Worm (Caenorhabditis elegans): ENCODE data around the gene C08F8.2.

The C08F8.2 gene

ce11 chrIV:11110995-11111619 is 39.7 kb upstream of the C08F8.2 start, which contains the start of gene rps-5 (continued):
- peak; percentile 68 for TF ChIP-seq C16A3.4 (tag; optimal IDR thresholded peaks at IDR 0.05)
- no peak for TF ChIP-seq unc-98 (GFP tag; IDR thresholded peaks at IDR 0.05)
- TF ChIP-seq nhr-90 (tag; optimal IDR thresholded peaks at IDR 0.05; ENCODE audit: poor library complexity), result peak; percentile 35
- TF ChIP-seq fos-1 (tag; optimal IDR thresholded peaks at IDR 0.05), result peak; percentile 52
- TF ChIP-seq lin-14 (GFP tag; optimal IDR thresholded peaks at IDR 0.05), result peak; percentile 65
- peak; percentile 78 to 85 (median 84) for TF ChIP-seq dpl-1 (GFP tag; optimal IDR thresholded peaks at IDR 0.05)
- no peak for TF ChIP-seq aly-2 (tag; optimal IDR thresholded peaks at IDR 0.05)
- peak; percentile 58 for TF ChIP-seq isw-1 (GFP tag; IDR thresholded peaks at IDR 0.05)
- TF ChIP-seq nhr-76 (tag; optimal IDR thresholded peaks at IDR 0.05), result no peak
- no peak for TF ChIP-seq ceh-88 (GFP tag; IDR thresholded peaks at IDR 0.05)
- TF ChIP-seq fkh-8 (tag; optimal IDR thresholded peaks at IDR 0.05), result peak; percentile 21
- no peak for TF ChIP-seq ces-1 (GFP tag; optimal IDR thresholded peaks at IDR 0.05)
- TF ChIP-seq hlh-17 (GFP tag; optimal IDR thresholded peaks at IDR 0.05; ENCODE audit: borderline replicate concordance), result no peak
- TF ChIP-seq hpl-2 (GFP tag; optimal IDR thresholded peaks at IDR 0.05), result no peak
- TF ChIP-seq ama-1 (optimal IDR thresholded peaks at IDR 0.05), result no peak
- TF ChIP-seq fkh-10 (GFP tag; optimal IDR thresholded peaks at IDR 0.05), result no peak
- no peak for TF ChIP-seq ztf-4 (tag; optimal IDR thresholded peaks at IDR 0.05)
- peak; percentile 66 for TF ChIP-seq nhr-19 (GFP tag; conservative IDR thresholded peaks at IDR 0.05)
- TF ChIP-seq lin-39 (tag; optimal IDR thresholded peaks at IDR 0.05), result no peak
- TF ChIP-seq nhr-237 (tag; optimal IDR thresholded peaks at IDR 0.05), result no peak
- TF ChIP-seq sup-37 (GFP tag; optimal IDR thresholded peaks at IDR 0.05), result no peak
- peak; percentile 89 for TF ChIP-seq xbp-1 (tag; optimal IDR thresholded peaks at IDR 0.05)
- no peak for TF ChIP-seq sox-4 (tag; optimal IDR thresholded peaks at IDR 0.05)
- TF ChIP-seq egl-27 (tag; optimal IDR thresholded peaks at IDR 0.05), result no peak
- no peak for TF ChIP-seq nhr-12 (tag; optimal IDR thresholded peaks at IDR 0.05)
- no peak for TF ChIP-seq F16B12.6 (tag; optimal IDR thresholded peaks at IDR 0.05)
- peak; percentile 34 for TF ChIP-seq unc-130 (tag; optimal IDR thresholded peaks at IDR 0.05)
- peak; percentile 25 for TF ChIP-seq lin-15B (tag; optimal IDR thresholded peaks at IDR 0.05)
- peak; percentile 43 for TF ChIP-seq jun-1 (tag; optimal IDR thresholded peaks at IDR 0.05)
- peak; percentile 80 for TF ChIP-seq snu-23 (GFP tag; optimal IDR thresholded peaks at IDR 0.05)
- TF ChIP-seq mep-1 (tag; optimal IDR thresholded peaks at IDR 0.05), result peak; percentile 64
- TF ChIP-seq mef-2 (tag; optimal IDR thresholded peaks at IDR 0.05), result no peak
- peak in 1 of 6 experiments; percentile 11 for TF ChIP-seq elt-3 (tag; optimal IDR thresholded peaks at IDR 0.05)
- peak; percentile 22 for TF ChIP-seq unc-86 (tag; optimal IDR thresholded peaks at IDR 0.05)
- no peak for TF ChIP-seq lir-3 (tag; optimal IDR thresholded peaks at IDR 0.05; ENCODE audit: poor library complexity)
- TF ChIP-seq unc-62 (GFP tag; optimal IDR thresholded peaks at IDR 0.05), result no peak
- no peak for TF ChIP-seq ceh-8 (GFP tag; optimal IDR thresholded peaks at IDR 0.05)
- TF ChIP-seq nhr-47 (tag; optimal IDR thresholded peaks at IDR 0.05), result peak; percentile 70
- no peak for TF ChIP-seq ets-5 (GFP tag; IDR thresholded peaks at IDR 0.05)
- TF ChIP-seq zip-4 (GFP tag; optimal IDR thresholded peaks at IDR 0.05), result no peak
- TF ChIP-seq nhr-84 (tag; optimal IDR thresholded peaks at IDR 0.05), result no peak
- TF ChIP-seq vab-15 (tag; optimal IDR thresholded peaks at IDR 0.05), result no peak
- peak; percentile 35 for TF ChIP-seq snpc-4 (tag; optimal IDR thresholded peaks at IDR 0.05)
- TF ChIP-seq elt-2 (tag; optimal IDR thresholded peaks at IDR 0.05), result peak; percentile 12
- TF ChIP-seq aha-1 (tag; optimal IDR thresholded peaks at IDR 0.05), result no peak
